Fruit fly (Drosophila melanogaster): ENCODE data around the gene Reps.

dm6 chr2L:11130151-11131008 lies 23.9 kb upstream of the Reps start, which contains the start of the genes RfC38 and CG4751:
- TF ChIP-seq usp (GFP tag; optimal IDR thresholded peaks at IDR 0.05) (no peak), CG8478 (optimal IDR thresholded peaks at IDR 0.05) (no peak), psq (optimal IDR thresholded peaks at IDR 0.05) (no peak)

Measured in whole organism.